Worm (Caenorhabditis elegans): ENCODE results near the gene K09F6.15.

DNA sequence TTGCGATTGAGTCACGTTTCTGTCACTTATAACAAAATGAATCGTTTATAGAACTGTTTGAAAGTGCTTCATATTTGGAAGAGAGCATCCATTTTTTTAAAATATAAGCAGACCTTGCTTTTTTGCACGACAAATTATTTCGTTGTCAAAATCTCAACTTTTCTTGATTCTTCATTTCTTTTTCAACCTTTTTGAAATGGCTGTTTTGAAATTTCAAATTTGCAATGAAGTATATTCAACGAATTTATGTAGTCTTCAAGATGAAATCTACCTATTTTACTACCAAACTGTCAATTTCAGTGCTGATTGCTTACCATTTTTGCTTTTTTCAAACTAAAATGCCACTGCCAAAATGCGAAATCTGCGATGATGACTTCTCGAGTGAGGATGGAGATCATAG lies 29.4 kb upstream of the K09F6.15 start, which contains the start of gene B0281.3:
- TF ChIP-seq him-1 (tag; optimal IDR thresholded peaks at IDR 0.05) (no peak), dao-5 (tag; optimal IDR thresholded peaks at IDR 0.05) (no peak), W03F9.2 (tag; optimal IDR thresholded peaks at IDR 0.05) (no peak)

All from whole organism, L4/young adult.